Fruit fly (Drosophila melanogaster) whole organism, embryonic: ENCODE results near the gene CG15529.

Experiments
- ATbp ChIP-seq: fragments of 200-800 bp; sonication (Bioruptor generic); optimal IDR thresholded peaks from 2 replicates; lab custom pipeline; 2017; ENCODE audit warnings: missing biosample characterization, mild to moderate bottlenecking, missing genetic modification characterization, missing genetic modification reagents
- Abd-B ChIP-seq: fragments of 200-800 bp; sonication (Bioruptor generic); optimal IDR thresholded peaks from 2 replicates; lab custom pipeline; 2018; ENCODE audit warnings: missing biosample characterization, mild to moderate bottlenecking, missing genetic modification characterization, moderate library complexity
- CG10209 ChIP-seq: fragments of 200-800 bp; sonication (Bioruptor generic); optimal IDR thresholded peaks from 3 replicates; lab custom pipeline; 2017; ENCODE audit warnings: missing biosample characterization, mild to moderate bottlenecking, missing genetic modification characterization, missing genetic modification reagents
- CG10959 ChIP-seq: fragments of 200-800 bp; sonication (Bioruptor generic); IDR thresholded peaks from 2 replicates; pipeline ENCODE4 v1.3.6; 2022; ENCODE audit warnings: missing biosample characterization, missing genetic modification characterization
- CG14965 ChIP-seq: fragments of 200-800 bp; sonication (Bioruptor generic); optimal IDR thresholded peaks from 2 replicates; lab custom pipeline; 2016; ENCODE audit warnings: missing biosample characterization, missing genetic modification characterization, borderline replicate concordance
- CG15696 ChIP-seq: fragments of 200-800 bp; sonication (Bioruptor generic); optimal IDR thresholded peaks from 2 replicates; lab custom pipeline; 2019; ENCODE audit warnings: missing biosample characterization, mild to moderate bottlenecking, missing genetic modification characterization, moderate library complexity
- CG16815 ChIP-seq: fragments of 200-800 bp; sonication (Bioruptor generic); optimal IDR thresholded peaks from 3 replicates; lab custom pipeline; 2017; ENCODE audit warnings: missing biosample characterization, mild to moderate bottlenecking, missing genetic modification characterization
- CG2129 ChIP-seq: fragments of 200-800 bp; sonication (Bioruptor generic); IDR thresholded peaks from 2 replicates; pipeline ENCODE4 v1.3.6; 2022; ENCODE audit warnings: missing biosample characterization, missing genetic modification characterization; ENCODE audit not compliant: partially characterized antibody
- CG34224 ChIP-seq: fragments of 200-800 bp; sonication (Bioruptor generic); IDR thresholded peaks from 3 replicates; pipeline ENCODE4 v1.3.6; 2022; ENCODE audit warnings: missing biosample characterization, missing genetic modification characterization; ENCODE audit not compliant: partially characterized antibody
- CG4730 ChIP-seq: fragments of 200-800 bp; sonication (Bioruptor generic); IDR thresholded peaks from 2 replicates; pipeline ENCODE4 v1.3.6; 2022; ENCODE audit warnings: missing biosample characterization, missing genetic modification characterization
- CG6272 ChIP-seq: fragments of 200-800 bp; sonication (Bioruptor generic); IDR thresholded peaks from 2 replicates; pipeline ENCODE4 v1.3.6; 2022; ENCODE audit warnings: missing biosample characterization, missing genetic modification characterization
- CG6791 ChIP-seq: fragments of 200-800 bp; sonication (Bioruptor generic); IDR thresholded peaks from 3 replicates; pipeline ENCODE4 v1.3.6; 2022; ENCODE audit warnings: missing biosample characterization, missing genetic modification characterization; ENCODE audit not compliant: partially characterized antibody
- CG7372 ChIP-seq: fragments of 200-800 bp; sonication (Bioruptor generic); IDR thresholded peaks from 2 replicates; pipeline ENCODE4 v1.3.6; 2022; ENCODE audit warnings: missing biosample characterization, missing genetic modification characterization
- CG8089 ChIP-seq: fragments of 200-800 bp; sonication (Bioruptor generic); optimal IDR thresholded peaks from 3 replicates; lab custom pipeline; 2016; ENCODE audit warnings: missing biosample characterization, missing genetic modification characterization
- CG8388 ChIP-seq: fragments of 200-800 bp; sonication (Bioruptor generic); optimal IDR thresholded peaks from 2 replicates; lab custom pipeline; 2019; ENCODE audit warnings: missing biosample characterization, mild to moderate bottlenecking, missing genetic modification characterization, moderate library complexity
- CG8924 ChIP-seq: fragments of 200-800 bp; optimal IDR thresholded peaks from 3 replicates; lab custom pipeline; 2019; ENCODE audit warnings: missing biosample characterization, mild to moderate bottlenecking, missing genetic modification characterization, moderate library complexity
- CHES-1-like ChIP-seq: fragments of 200-800 bp; sonication (Bioruptor generic); optimal IDR thresholded peaks from 2 replicates; lab custom pipeline; 2016; ENCODE audit warnings: missing biosample characterization, missing genetic modification characterization
- Eip74EF ChIP-seq, 2 experiments: fragments of 200-800 bp in 1 of 2; fragments of >200 bp in 1 of 2; sonication (Bioruptor generic) in 1 of 2; optimal IDR thresholded peaks; 2 replicates each; lab custom pipeline; 2017 to 2019; ENCODE audit warnings: missing biosample characterization in 2 of 2, missing genetic modification characterization in 2 of 2, mild to moderate bottlenecking in 1 of 2, moderate library complexity in 1 of 2
- H2.0 ChIP-seq: fragments of 200-800 bp; sonication (Bioruptor generic); IDR thresholded peaks from 2 replicates; pipeline ENCODE4 v1.3.6; 2022; ENCODE audit warnings: missing biosample characterization, missing genetic modification characterization
- HHEX ChIP-seq: fragments of 200-800 bp; sonication (Bioruptor generic); optimal IDR thresholded peaks from 3 replicates; lab custom pipeline; 2017; ENCODE audit warnings: missing biosample characterization, mild to moderate bottlenecking, missing genetic modification characterization, missing genetic modification reagents
- Lhr ChIP-seq: fragments of 200-800 bp; sonication (Bioruptor generic); optimal IDR thresholded peaks from 3 replicates; lab custom pipeline; 2017; ENCODE audit warnings: mild to moderate bottlenecking, missing biosample characterization, missing genetic modification reagents, missing genetic modification characterization
- Med ChIP-seq: fragments of 200-800 bp; sonication (Bioruptor generic); peaks from one replicate; lab custom pipeline; 2016; ENCODE audit warnings: missing biosample characterization, missing genetic modification characterization, mild to moderate bottlenecking, inconsistent platforms, moderate library complexity
- Ptx1 ChIP-seq: fragments of 200-800 bp; sonication (Bioruptor generic); IDR thresholded peaks from 2 replicates; pipeline ENCODE4 v1.3.6; 2022; ENCODE audit warnings: missing biosample characterization, missing genetic modification characterization
- TFAM ChIP-seq: fragments of 200-800 bp; sonication (Bioruptor generic); optimal IDR thresholded peaks from 2 replicates; lab custom pipeline; 2017; ENCODE audit warnings: missing biosample characterization, missing genetic modification characterization, inconsistent platforms
- ap ChIP-seq: fragments of 200-800 bp; sonication (Bioruptor generic); IDR thresholded peaks from 2 replicates; pipeline ENCODE4 v1.3.6; 2022; ENCODE audit warnings: missing biosample characterization, missing genetic modification characterization
- ase ChIP-seq: fragments of 200-800 bp; sonication (Bioruptor generic); IDR thresholded peaks from 3 replicates; pipeline ENCODE4 v1.3.6; 2022; ENCODE audit warnings: missing biosample characterization, missing genetic modification characterization
- az2 ChIP-seq: fragments of 200-800 bp; sonication (Bioruptor generic); optimal IDR thresholded peaks from 3 replicates; lab custom pipeline; 2016; ENCODE audit warnings: missing biosample characterization, missing genetic modification characterization
- en ChIP-seq: fragments of 200-800 bp; sonication (Bioruptor generic); optimal IDR thresholded peaks from 2 replicates; lab custom pipeline; 2016; ENCODE audit warnings: missing biosample characterization, missing genetic modification characterization
- fd64A ChIP-seq: fragments of 200-800 bp; sonication (Bioruptor generic); optimal IDR thresholded peaks from 3 replicates; lab custom pipeline; 2018; ENCODE audit warnings: missing biosample characterization, mild to moderate bottlenecking, missing genetic modification characterization
- gem ChIP-seq: fragments of 200-800 bp; sonication (Bioruptor generic); optimal IDR thresholded peaks from 2 replicates; lab custom pipeline; 2019; ENCODE audit warnings: missing biosample characterization, mild to moderate bottlenecking, missing genetic modification characterization, moderate library complexity
- gt ChIP-seq: fragments of 200-800 bp; sonication (Bioruptor generic); IDR thresholded peaks from 2 replicates; pipeline ENCODE4 v1.3.6; 2022; ENCODE audit warnings: missing biosample characterization, missing genetic modification characterization
- hb ChIP-seq: fragments of 200-800 bp; sonication (Bioruptor generic); IDR thresholded peaks from 3 replicates; pipeline ENCODE4 v1.3.6; 2022; ENCODE audit warnings: missing biosample characterization, missing genetic modification characterization; ENCODE audit not compliant: partially characterized antibody
- ind ChIP-seq: fragments of 200-800 bp; sonication (Bioruptor generic); optimal IDR thresholded peaks from 3 replicates; lab custom pipeline; 2016; ENCODE audit warnings: missing biosample characterization, missing genetic modification characterization
- inv ChIP-seq: fragments of 200-800 bp; sonication (Bioruptor generic); IDR thresholded peaks from 2 replicates; pipeline ENCODE4 v1.3.6; 2022; ENCODE audit warnings: missing biosample characterization, missing genetic modification characterization; ENCODE audit not compliant: partially characterized antibody
- lola ChIP-seq, 3 experiments: fragments of >200 bp in 2 of 3; fragments of 200-800 bp in 1 of 3; sonication (Bioruptor generic) in 1 of 3; optimal IDR thresholded peaks; 2 replicates each; lab custom pipeline; 2017 to 2019; ENCODE audit warnings: missing biosample characterization in 3 of 3, missing genetic modification characterization in 3 of 3, mild to moderate bottlenecking in 1 of 3, moderate library complexity in 1 of 3
- nerfin-2 ChIP-seq: fragments of 200-800 bp; sonication (Bioruptor generic); IDR thresholded peaks from 2 replicates; pipeline ENCODE4 v1.3.6; 2022; ENCODE audit warnings: missing biosample characterization, missing genetic modification characterization; ENCODE audit not compliant: partially characterized antibody
- nmo ChIP-seq: fragments of 200-800 bp; sonication (Bioruptor generic); optimal IDR thresholded peaks from 2 replicates; lab custom pipeline; 2018; ENCODE audit warnings: missing biosample characterization, mild to moderate bottlenecking, missing genetic modification characterization, moderate library complexity
- p53 ChIP-seq: fragments of 200-800 bp; sonication (Bioruptor generic); optimal IDR thresholded peaks from 2 replicates; lab custom pipeline; 2016; ENCODE audit warnings: missing biosample characterization, missing genetic modification characterization
- pb ChIP-seq: fragments of 200-800 bp; sonication (Bioruptor generic); optimal IDR thresholded peaks from 3 replicates; lab custom pipeline; 2016; ENCODE audit warnings: missing biosample characterization, missing genetic modification characterization
- phol ChIP-seq: fragments of 200-800 bp; sonication (Bioruptor generic); optimal IDR thresholded peaks from 3 replicates; lab custom pipeline; 2018; ENCODE audit warnings: missing biosample characterization, mild to moderate bottlenecking, missing genetic modification characterization, moderate library complexity
- pnt ChIP-seq: fragments of 200-800 bp; sonication (Bioruptor generic); optimal IDR thresholded peaks from 3 replicates; lab custom pipeline; 2016; ENCODE audit warnings: missing biosample characterization, missing genetic modification characterization
- sd ChIP-seq: fragments of 200-800 bp; sonication (Bioruptor generic); optimal IDR thresholded peaks from 3 replicates; lab custom pipeline; 2018; ENCODE audit warnings: missing biosample characterization, mild to moderate bottlenecking, missing genetic modification characterization, moderate library complexity
- stc ChIP-seq: fragments of 200-800 bp; sonication (Bioruptor generic); IDR thresholded peaks from 2 replicates; pipeline ENCODE4 v1.3.6; 2022; ENCODE audit warnings: missing biosample characterization, missing genetic modification characterization
- tio ChIP-seq: fragments of 200-800 bp; sonication (Bioruptor generic); optimal IDR thresholded peaks from 2 replicates; lab custom pipeline; 2017; ENCODE audit warnings: missing biosample characterization, missing genetic modification characterization, inconsistent platforms
- ttk ChIP-seq: fragments of 200-800 bp; sonication (Bioruptor generic); IDR thresholded peaks from 2 replicates; pipeline ENCODE4 v2.1.2; 2022; ENCODE audit warnings: missing biosample characterization, missing genetic modification characterization
- vnd ChIP-seq: fragments of 200-800 bp; sonication (Bioruptor generic); IDR thresholded peaks from 3 replicates; pipeline ENCODE4 v1.3.6; 2022; ENCODE audit warnings: missing biosample characterization, missing genetic modification characterization; ENCODE audit not compliant: partially characterized antibody
- wdn ChIP-seq: fragments of 200-800 bp; sonication (Bioruptor generic); IDR thresholded peaks from 2 replicates; pipeline ENCODE4 v1.3.6; 2022; ENCODE audit warnings: missing biosample characterization, missing genetic modification characterization

CG15529 gene

dm6 chr3R:30170671-30171667 lies 19.1 kb downstream of the CG15529 start, which contains the start of gene Rsod (continued):
- TF ChIP-seq lola (GFP tag; optimal IDR thresholded peaks at IDR 0.05; lab: Kevin White, UChicago) (peak in 1 of 3 experiments; percentile 43), Lhr (peak; percentile 16), CG8388 (peak; percentile 67), CG6272 (GFP tag; lab: Robert Waterston, UW) (peak; percentile 55; the same call in 1 of the 2 replicates), pb (GFP tag; lab: Kevin White, UChicago) (no peak), Eip74EF (GFP tag; optimal IDR thresholded peaks at IDR 0.05; lab: Kevin White, UChicago) (peak in 1 of 2 experiments; percentile 11), ATbp (GFP tag; lab: Kevin White, UChicago) (peak; percentile 55), CG6791 (GFP tag; lab: Robert Waterston, UW) (no peak), ttk (GFP tag; lab: Robert Waterston, UW) (peak; percentile 83), CG2129 (GFP tag; lab: Robert Waterston, UW) (no peak), ap (GFP tag; lab: Robert Waterston, UW) (peak; percentile 54), HHEX (GFP tag; lab: Kevin White, UChicago) (peak; percentile 38), stc (GFP tag; lab: Robert Waterston, UW) (peak; percentile 70), fd64A (GFP tag; lab: Kevin White, UChicago) (peak; percentile 36), phol (tag; lab: Kevin White, UChicago) (peak; percentile 56), Abd-B (GFP tag; lab: Kevin White, UChicago) (peak; percentile 28), CHES-1-like (GFP tag; lab: Kevin White, UChicago) (no peak), CG8924 (tag; lab: Kevin White, UChicago) (peak; percentile 33), az2 (GFP tag; lab: Kevin White, UChicago) (peak; percentile 56), nmo (GFP tag; lab: Kevin White, UChicago) (peak; percentile 55), CG10209 (GFP tag; lab: Kevin White, UChicago) (peak; percentile 44), ase (GFP tag; lab: Robert Waterston, UW) (peak; percentile 78), Ptx1 (GFP tag; lab: Robert Waterston, UW) (peak; percentile 78), nerfin-2 (GFP tag; lab: Robert Waterston, UW) (no peak), CG14965 (no peak), CG15696 (tag; lab: Kevin White, UChicago) (no peak), CG16815 (GFP tag; lab: Kevin White, UChicago) (peak; percentile 9), vnd (GFP tag; lab: Robert Waterston, UW) (no peak), ind (GFP tag; lab: Kevin White, UChicago) (peak; percentile 31), CG7372 (GFP tag; lab: Robert Waterston, UW) (peak; percentile 62), CG4730 (peak; percentile 76), gem (peak; percentile 74), CG10959 (GFP tag; lab: Robert Waterston, UW) (peak; percentile 50; the same call in 1 of the 2 replicates), pnt (GFP tag; lab: Kevin White, UChicago) (peak; percentile 28), CG8089 (no peak), TFAM (GFP tag; lab: Kevin White, UChicago) (no peak), wdn (GFP tag; lab: Robert Waterston, UW) (0 out of 2 replicates have a peak, but pooled peaks have one; percentile 33), Med (GFP tag; lab: Kevin White, UChicago) (peak; percentile 68), en (GFP tag; lab: Kevin White, UChicago) (no peak), H2.0 (GFP tag; lab: Robert Waterston, UW) (peak; percentile 70), hb (GFP tag; lab: Robert Waterston, UW) (no peak), p53 (GFP tag; lab: Kevin White, UChicago) (no peak), sd (tag; lab: Kevin White, UChicago) (no peak), inv (no peak), tio (GFP tag; lab: Kevin White, UChicago) (peak; percentile 15), gt (GFP tag; lab: Robert Waterston, UW) (peak; percentile 66), CG34224 (no peak)
